Worm (Caenorhabditis elegans) whole organism, early embryonic: ENCODE results near the gene gtr-1.

Experiments used
- aly-1 ChIP-seq: sonication (generic microtip); optimal IDR thresholded peaks from 2 replicates; lab custom pipeline; 2016; ENCODE audit warnings: missing genetic modification characterization, missing compliant biosample characterization
- ama-1 ChIP-seq: fragments of 150-350 bp; optimal IDR thresholded peaks from 2 replicates; lab custom pipeline; 2014
- ets-7 ChIP-seq: sonication (generic microtip); optimal IDR thresholded peaks from 2 replicates; lab custom pipeline; 2016; ENCODE audit warnings: missing genotype, missing genetic modification characterization, missing compliant biosample characterization
- flt-1 ChIP-seq: fragments of 200-800 bp; sonication (Bioruptor generic); IDR thresholded peaks from 2 replicates; pipeline ENCODE4 v1.3.6; 2022; ENCODE audit warnings: missing genetic modification characterization, missing compliant biosample characterization
- pes-1 ChIP-seq: fragments of 200-800 bp; sonication (Bioruptor generic); IDR thresholded peaks from 2 replicates; pipeline ENCODE4 v1.3.6; 2022; ENCODE audit warnings: missing genetic modification reagents, missing genetic modification characterization, missing compliant biosample characterization

ce11 chrX:812264-812663, 9.7 kb downstream of the gtr-1 start:
- TF ChIP-seq flt-1 (GFP tag; lab: Robert Waterston, UW) (no peak), ets-7 (no peak), pes-1 (GFP tag; lab: Robert Waterston, UW) (no peak), ama-1 (lab: Kevin White, UChicago) (no peak), aly-1 (tag; lab: Kevin White, UChicago) (no peak)
